Worm (Caenorhabditis elegans) whole organism, midembryonic: ENCODE results near the gene K07D4.4.

ENCODE experiments used
- T22C8.4 ChIP-seq: fragments of 200-800 bp; sonication (Bioruptor generic); IDR thresholded peaks from 2 replicates; pipeline ENCODE4 v1.3.6; 2022; ENCODE audit warnings: missing genetic modification characterization, missing compliant biosample characterization
- flt-1 ChIP-seq: fragments of 200-800 bp; sonication (Bioruptor generic); IDR thresholded peaks from 2 replicates; pipeline ENCODE4 v1.3.6; 2022; ENCODE audit warnings: missing genetic modification characterization, missing compliant biosample characterization
- klf-2 ChIP-seq: fragments of 200-800 bp; sonication (Bioruptor generic); conservative IDR thresholded peaks from 2 replicates; pipeline ENCODE4 v1.3.6; 2022; ENCODE audit warnings: missing genetic modification reagents, missing genetic modification characterization, missing compliant biosample characterization
- med-1 ChIP-seq: sonication (generic microtip); optimal IDR thresholded peaks from 2 replicates; lab custom pipeline; 2017; ENCODE audit warnings: missing genetic modification characterization, mild to moderate bottlenecking, missing compliant biosample characterization, antibody characterized with exemption, missing genetic modification reagents; ENCODE audit not compliant: insufficient read depth
- ref-1 ChIP-seq: fragments of 200-800 bp; sonication (Bioruptor generic); conservative IDR thresholded peaks from 2 replicates; pipeline ENCODE4 v1.3.6; 2022; ENCODE audit warnings: missing genetic modification reagents, missing genetic modification characterization, missing compliant biosample characterization
- tab-1 ChIP-seq: fragments of 200-800 bp; sonication (Bioruptor generic); IDR thresholded peaks from 2 replicates; pipeline ENCODE4 v1.3.6; 2022; ENCODE audit warnings: missing genetic modification characterization, missing compliant biosample characterization
- ztf-23 ChIP-seq: fragments of 200-800 bp; sonication (Bioruptor generic); IDR thresholded peaks from 2 replicates; pipeline ENCODE4 v1.3.6; 2022; ENCODE audit warnings: missing genetic modification reagents, missing genetic modification characterization, missing compliant biosample characterization
- ztf-29 ChIP-seq: fragments of 200-800 bp; sonication (Bioruptor generic); IDR thresholded peaks from 2 replicates; pipeline ENCODE4 v1.3.6; 2022; ENCODE audit warnings: missing genetic modification reagents, missing genetic modification characterization, missing compliant biosample characterization

DNA sequence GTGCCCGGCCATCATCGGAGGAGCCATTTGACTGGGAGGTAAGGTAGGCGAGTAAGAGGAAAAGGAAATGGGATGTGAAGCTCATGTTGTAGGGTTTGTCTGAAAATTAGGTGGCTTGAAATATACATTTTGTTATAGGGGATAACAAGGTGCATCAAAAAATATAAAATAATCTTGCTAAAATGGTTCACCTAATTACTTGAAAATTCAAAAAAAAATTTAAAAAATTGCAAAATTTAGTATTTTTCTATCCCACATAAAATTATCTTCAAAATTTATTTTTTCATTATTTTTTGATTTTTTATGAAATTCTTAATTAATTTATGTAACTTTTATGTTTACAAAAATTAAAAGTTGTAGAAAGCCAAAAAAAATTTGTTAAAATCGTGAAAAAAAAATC lies 13.6 kb downstream of the K07D4.4 start, which contains the start of gene K07D4.6:
- no peak for TF ChIP-seq ztf-29
- TF ChIP-seq med-1: no peak
- TF ChIP-seq ref-1 (GFP tag; lab: Robert Waterston, UW): no peak
- TF ChIP-seq flt-1 (GFP tag; lab: Robert Waterston, UW): no peak
- no peak for TF ChIP-seq klf-2 (GFP tag; lab: Robert Waterston, UW)
- no peak for TF ChIP-seq tab-1 (GFP tag; lab: Robert Waterston, UW)
- TF ChIP-seq T22C8.4 (GFP tag; lab: Robert Waterston, UW): no peak
- no peak for TF ChIP-seq ztf-23 (GFP tag; lab: Robert Waterston, UW)
